Fruit fly (Drosophila melanogaster): ENCODE measurements around the gene CG18170.

The CG18170 gene

DNA sequence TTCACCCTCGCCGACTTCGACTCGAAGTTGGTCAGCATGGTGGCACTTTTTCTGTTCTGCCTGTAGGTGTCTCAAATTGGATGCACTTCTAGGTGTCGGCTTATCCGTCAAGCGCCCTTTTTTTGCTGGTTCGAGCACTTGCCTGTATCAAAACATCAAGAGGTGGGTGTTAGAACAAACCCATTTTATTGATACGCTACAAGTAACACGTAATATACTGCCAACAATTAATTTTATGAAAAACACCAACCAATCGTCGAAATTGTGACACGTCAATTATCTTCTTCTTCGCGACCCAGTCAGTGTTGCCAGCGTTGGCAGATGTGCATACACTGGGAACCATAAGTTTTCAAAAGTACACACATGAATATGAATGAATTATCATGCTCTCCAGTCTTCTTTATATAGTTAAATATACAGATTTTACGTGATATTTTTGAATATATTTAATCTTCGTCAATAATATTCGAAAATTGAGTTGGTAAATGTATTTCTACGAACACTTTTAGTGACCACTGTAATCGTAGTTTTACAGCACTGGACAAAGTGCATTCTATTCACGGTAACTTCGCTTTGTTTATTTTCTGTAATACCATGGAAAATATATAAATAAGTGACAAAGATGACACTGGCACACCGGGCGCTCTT is 42.3 kb downstream of the CG18170 start, which contains the start of the genes alphaCOP and CG13919 (continued):
- peak; percentile 95 for TF ChIP-seq Optix (GFP tag; IDR thresholded peaks at IDR 0.05)
- TF ChIP-seq CG1233 (GFP tag; optimal IDR thresholded peaks at IDR 0.05), result peak; percentile 95
- TF ChIP-seq Mad (GFP tag; optimal IDR thresholded peaks at IDR 0.05), result peak; percentile 95
- TF ChIP-seq tna (GFP tag; IDR thresholded peaks at IDR 0.05; ENCODE audit: partially characterized antibody), result no peak
- peak; percentile 97 for TF ChIP-seq sob (GFP tag; IDR thresholded peaks at IDR 0.05)
- peak; percentile 93 for TF ChIP-seq CG18599 (GFP tag; optimal IDR thresholded peaks at IDR 0.05)
- TF ChIP-seq ara (GFP tag; IDR thresholded peaks at IDR 0.05), result peak; percentile 96
- TF ChIP-seq CG17568 (GFP tag; optimal IDR thresholded peaks at IDR 0.05), result no peak
- peak; percentile 67 for TF ChIP-seq Side (GFP tag; optimal IDR thresholded peaks at IDR 0.05)
- TF ChIP-seq Hr3 (GFP tag; optimal IDR thresholded peaks at IDR 0.05), result peak; percentile 98
- TF ChIP-seq al (GFP tag; IDR thresholded peaks at IDR 0.05), result peak; percentile 94
- peak; percentile 92 for TF ChIP-seq toy (GFP tag; IDR thresholded peaks at IDR 0.05)
- TF ChIP-seq CG6654 (GFP tag; optimal IDR thresholded peaks at IDR 0.05), result peak; percentile 69
- TF ChIP-seq danr (GFP tag; IDR thresholded peaks at IDR 0.05), result peak; percentile 65
- TF ChIP-seq bowl (GFP tag; IDR thresholded peaks at IDR 0.05), result peak; percentile 94
- peak; percentile 97 for TF ChIP-seq oc (tag; optimal IDR thresholded peaks at IDR 0.05)
- no peak for TF ChIP-seq nerfin-2 (GFP tag; IDR thresholded peaks at IDR 0.05; ENCODE audit: partially characterized antibody)
- TF ChIP-seq Xbp1 (GFP tag; optimal IDR thresholded peaks at IDR 0.05), result peak; percentile 99
- TF ChIP-seq vvl (GFP tag; IDR thresholded peaks at IDR 0.05), result peak; percentile 97
- no peak for TF ChIP-seq abd-A (tag; optimal IDR thresholded peaks at IDR 0.05)
- peak; percentile 92 for TF ChIP-seq Poxn (GFP tag; IDR thresholded peaks at IDR 0.05)
- TF ChIP-seq nmo (GFP tag; optimal IDR thresholded peaks at IDR 0.05), result peak; percentile 98
- TF ChIP-seq phol (tag; optimal IDR thresholded peaks at IDR 0.05), result peak; percentile 93
- TF ChIP-seq CG10959 (GFP tag; IDR thresholded peaks at IDR 0.05), result peak; percentile 79
- peak; percentile 86 for TF ChIP-seq CG7987 (GFP tag; optimal IDR thresholded peaks at IDR 0.05)
- peak; percentile 89 for TF ChIP-seq CG6765 (GFP tag; optimal IDR thresholded peaks at IDR 0.05)
- peak; percentile 77 for TF ChIP-seq Ravus (GFP tag; IDR thresholded peaks at IDR 0.05)
- TF ChIP-seq luna (GFP tag; optimal IDR thresholded peaks at IDR 0.05), result peak; percentile 72
- TF ChIP-seq CG10267 (tag; optimal IDR thresholded peaks at IDR 0.05), result peak; percentile 100
- TF ChIP-seq CG10979 (tag; optimal IDR thresholded peaks at IDR 0.05), result peak; percentile 91
- TF ChIP-seq tup (GFP tag; optimal IDR thresholded peaks at IDR 0.05), result peak; percentile 88
- peak; percentile 83 for TF ChIP-seq CG3995 (GFP tag; optimal IDR thresholded peaks at IDR 0.05)
- TF ChIP-seq Hey (tag; optimal IDR thresholded peaks at IDR 0.05), result peak; percentile 74
- TF ChIP-seq CG3163 (GFP tag; optimal IDR thresholded peaks at IDR 0.05), result peak; percentile 60
- peak; percentile 85; the same call in 1 of the 2 replicates for TF ChIP-seq ranshi (GFP tag; IDR thresholded peaks at IDR 0.05)
- peak; percentile 89 for TF ChIP-seq pnt (GFP tag; optimal IDR thresholded peaks at IDR 0.05)
- TF ChIP-seq Dek (tag; optimal IDR thresholded peaks at IDR 0.05), result peak; percentile 96
- peak; percentile 98 for TF ChIP-seq Oaz (GFP tag; IDR thresholded peaks at IDR 0.05)
- TF ChIP-seq Fer2 (tag; optimal IDR thresholded peaks at IDR 0.05), result peak; percentile 89
- peak; percentile 97 for TF ChIP-seq so (GFP tag; IDR thresholded peaks at IDR 0.05)
- peak; percentile 92 for TF ChIP-seq Lim3 (GFP tag; IDR thresholded peaks at IDR 0.05)
- peak; percentile 98 for TF ChIP-seq Xrp1 (GFP tag; IDR thresholded peaks at IDR 0.05)
- peak; percentile 93 for TF ChIP-seq Dbx (GFP tag; IDR thresholded peaks at IDR 0.05)
- peak; percentile 98 for TF ChIP-seq esg (GFP tag; conservative IDR thresholded peaks at IDR 0.05)
- TF ChIP-seq Hmr (GFP tag; optimal IDR thresholded peaks at IDR 0.05), result peak; percentile 96
- no peak for TF ChIP-seq bbx (GFP tag; IDR thresholded peaks at IDR 0.05; ENCODE audit: partially characterized antibody)
- peak; percentile 97 for TF ChIP-seq CG6689 (GFP tag; IDR thresholded peaks at IDR 0.05)
- TF ChIP-seq zen2 (GFP tag; IDR thresholded peaks at IDR 0.05; ENCODE audit: partially characterized antibody), result no peak
- TF ChIP-seq cwo (GFP tag; optimal IDR thresholded peaks at IDR 0.05), result peak; percentile 88
- TF ChIP-seq Camta (GFP tag; optimal IDR thresholded peaks at IDR 0.05), result peak; percentile 93

All from whole organism, embryonic.